Fruit fly (Drosophila melanogaster) whole organism, wandering third instar larva: Measurements from ENCODE around the gene Mics1.

Experiments
- GATAd ChIP-seq: sonication (Bioruptor generic); optimal IDR thresholded peaks from 2 replicates; lab custom pipeline; 2016; ENCODE audit warnings: missing biosample characterization, missing genetic modification characterization
- HLH106 ChIP-seq: fragments of 200-800 bp; optimal IDR thresholded peaks from 3 replicates; lab custom pipeline; 2019; ENCODE audit warnings: missing biosample characterization, mild to moderate bottlenecking, missing genetic modification characterization, moderate library complexity
- Hr78 ChIP-seq: fragments of >200 bp; optimal IDR thresholded peaks from 2 replicates; lab custom pipeline; 2017; ENCODE audit warnings: missing biosample characterization, missing genetic modification characterization
- OdsH ChIP-seq: fragments of 200-800 bp; sonication (Bioruptor generic); optimal IDR thresholded peaks from 2 replicates; lab custom pipeline; 2016; ENCODE audit warnings: missing biosample characterization, mild to moderate bottlenecking, missing genetic modification characterization
- fru ChIP-seq: fragments of 200-800 bp; sonication (Bioruptor generic); optimal IDR thresholded peaks from 3 replicates; lab custom pipeline; 2016; ENCODE audit warnings: missing biosample characterization, mild to moderate bottlenecking, missing genetic modification characterization
- h ChIP-seq: fragments of 200-800 bp; sonication (Bioruptor generic); optimal IDR thresholded peaks from 3 replicates; lab custom pipeline; 2016; ENCODE audit warnings: missing biosample characterization, mild to moderate bottlenecking, missing genetic modification characterization
- jim ChIP-seq: fragments of 175-275, 200-325 bp; sonication (Bioruptor generic); optimal IDR thresholded peaks from 2 replicates; lab custom pipeline; 2016; ENCODE audit warnings: missing biosample characterization, mild to moderate bottlenecking, missing genetic modification characterization
- rgr ChIP-seq: fragments of 200-800 bp; sonication (Bioruptor generic); optimal IDR thresholded peaks from 3 replicates; lab custom pipeline; 2016; ENCODE audit warnings: missing biosample characterization, mild to moderate bottlenecking, missing genetic modification characterization

DNA sequence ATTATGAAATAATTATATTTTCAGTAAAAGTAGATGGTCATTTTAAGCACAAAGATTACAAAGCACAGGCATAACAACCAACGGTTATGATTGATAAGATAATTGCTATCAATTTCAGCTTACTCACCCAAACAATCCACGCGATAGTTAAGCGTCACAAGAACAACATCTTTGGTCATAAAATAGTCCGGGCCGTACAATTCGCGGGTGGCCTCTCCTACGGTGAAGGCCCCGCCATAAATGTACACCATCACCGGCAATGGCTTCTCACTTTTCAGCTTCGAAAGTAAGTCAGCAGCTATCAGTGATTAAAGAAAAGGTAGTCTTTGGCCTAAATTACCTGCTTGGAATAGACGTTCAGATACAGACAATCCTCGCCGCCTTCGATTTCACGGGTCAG is 33.4 kb upstream of the Mics1 start:
- TF ChIP-seq h (GFP tag; lab: Kevin White, UChicago) (no peak), OdsH (GFP tag; lab: Kevin White, UChicago) (no peak), jim (GFP tag; lab: Kevin White, UChicago) (no peak), Hr78 (GFP tag; lab: Kevin White, UChicago) (no peak), GATAd (GFP tag; lab: Kevin White, UChicago) (no peak), fru (GFP tag; lab: Kevin White, UChicago) (no peak), rgr (GFP tag; lab: Kevin White, UChicago) (no peak), HLH106 (tag; lab: Kevin White, UChicago) (no peak)
